Worm (Caenorhabditis elegans) whole organism, L1 larva: ENCODE data around the gene C16B8.4.

Experiments used
- ama-1 ChIP-seq: fragments of 150-350 bp; optimal IDR thresholded peaks from 2 replicates; lab custom pipeline; 2014
- ces-1 ChIP-seq: fragments of 150-350 bp; optimal IDR thresholded peaks from 2 replicates; lab custom pipeline; 2014; ENCODE audit warnings: missing biosample characterization, missing genetic modification reagents, missing genetic modification characterization
- fos-1 ChIP-seq: fragments of 150-350 bp; optimal IDR thresholded peaks from 2 replicates; lab custom pipeline; 2014; ENCODE audit warnings: missing biosample characterization, missing genetic modification characterization
- hpl-2 ChIP-seq: fragments of 150-350 bp; optimal IDR thresholded peaks from 2 replicates; lab custom pipeline; 2014; ENCODE audit warnings: missing biosample characterization, missing genetic modification reagents, missing genetic modification characterization
- lir-3 ChIP-seq: sonication (generic microtip); optimal IDR thresholded peaks from 2 replicates; lab custom pipeline; 2016; ENCODE audit warnings: mild to moderate bottlenecking, missing genetic modification characterization, moderate library complexity, missing compliant biosample characterization; ENCODE audit not compliant: poor library complexity
- mdl-1 ChIP-seq, 2 experiments: fragments of 150-350 bp; optimal IDR thresholded peaks; 2 replicates each; lab custom pipeline; 2014 to 2017; ENCODE audit warnings: missing biosample characterization in 2 of 2, missing genetic modification characterization in 2 of 2, inconsistent platforms in 1 of 2
- nhr-237 ChIP-seq: fragments of 150-350 bp; optimal IDR thresholded peaks from 2 replicates; lab custom pipeline; 2014; ENCODE audit warnings: missing biosample characterization, missing genetic modification characterization
- pqm-1 ChIP-seq: sonication (generic microtip); optimal IDR thresholded peaks from 3 replicates; lab custom pipeline; 2017; ENCODE audit warnings: missing biosample characterization, missing genetic modification characterization
- unc-86 ChIP-seq: sonication (generic microtip); optimal IDR thresholded peaks from 2 replicates; lab custom pipeline; 2016; ENCODE audit warnings: missing genetic modification characterization, missing compliant biosample characterization

- TF ChIP-seq nhr-237 (tag; lab: Kevin White, UChicago) (no peak), mdl-1 (tag; optimal IDR thresholded peaks at IDR 0.05; lab: Kevin White, UChicago) (no peak), fos-1 (tag; lab: Kevin White, UChicago) (no peak), pqm-1 (no peak), ama-1 (lab: Kevin White, UChicago) (no peak), unc-86 (tag; lab: Kevin White, UChicago) (no peak), ces-1 (GFP tag; lab: Kevin White, UChicago) (no peak), hpl-2 (no peak), lir-3 (tag; lab: Kevin White, UChicago) (no peak)
Observed at ce11 chrX:3982370-3982769, 8.9 kb upstream of the C16B8.4 start.
